Worm (Caenorhabditis elegans): ENCODE measurements around the gene zfp-1.

Gene zfp-1

DNA sequence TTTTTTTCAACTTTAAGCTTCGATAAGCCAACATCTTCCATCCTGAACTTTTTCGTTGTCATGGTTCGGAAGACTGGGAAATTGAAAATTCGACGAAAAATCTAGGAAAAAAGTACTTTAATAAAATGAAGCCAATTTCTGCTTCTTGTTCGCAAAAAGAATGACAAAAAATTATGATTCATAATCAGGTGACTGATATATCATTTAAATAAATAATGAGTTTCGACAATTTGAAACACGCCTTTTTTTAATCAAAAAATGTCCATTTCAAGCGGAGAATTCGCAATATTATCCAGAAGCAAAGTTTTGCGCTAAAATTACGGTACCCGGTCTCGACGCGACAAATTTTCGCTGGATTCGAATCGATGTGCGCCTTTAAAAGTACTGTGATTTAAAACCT is 53.8 kb downstream of the zfp-1 start, which contains the start of gene F44E2.6:
TSS of gene F44E2.6 (minus strand) at position 101 of the 400 bp plus-strand sequence.
- TF ChIP-seq hmbx-1 (tag; optimal IDR thresholded peaks at IDR 0.05), result no peak
- no peak for TF ChIP-seq hnd-1 (tag; optimal IDR thresholded peaks at IDR 0.05)
- no peak for TF ChIP-seq hmg-4 (GFP tag; optimal IDR thresholded peaks at IDR 0.05)
- no peak for TF ChIP-seq pes-1 (GFP tag; IDR thresholded peaks at IDR 0.05)
- TF ChIP-seq tra-4 (tag; optimal IDR thresholded peaks at IDR 0.05), result no peak
- TF ChIP-seq B0310.2 (tag; optimal IDR thresholded peaks at IDR 0.05), result no peak
- no peak for TF ChIP-seq ama-1 (optimal IDR thresholded peaks at IDR 0.05)
- TF ChIP-seq ceh-36 (tag; optimal IDR thresholded peaks at IDR 0.05), result no peak
- no peak for TF ChIP-seq tbx-37 (GFP tag; conservative IDR thresholded peaks at IDR 0.05)
- TF ChIP-seq flt-1 (GFP tag; IDR thresholded peaks at IDR 0.05), result no peak
- TF ChIP-seq ceh-13 (GFP tag; optimal IDR thresholded peaks at IDR 0.05), result no peak
- TF ChIP-seq sea-1 (GFP tag; conservative IDR thresholded peaks at IDR 0.05), result no peak
- no peak for TF ChIP-seq F13C5.2 (tag; optimal IDR thresholded peaks at IDR 0.05)
- no peak for TF ChIP-seq aly-1 (tag; optimal IDR thresholded peaks at IDR 0.05)
- TF ChIP-seq ets-7 (tag; optimal IDR thresholded peaks at IDR 0.05), result no peak
- TF ChIP-seq tbx-11 (GFP tag; IDR thresholded peaks at IDR 0.05), result no peak
- TF ChIP-seq scrt-1 (GFP tag; IDR thresholded peaks at IDR 0.05), result no peak

DNA sequence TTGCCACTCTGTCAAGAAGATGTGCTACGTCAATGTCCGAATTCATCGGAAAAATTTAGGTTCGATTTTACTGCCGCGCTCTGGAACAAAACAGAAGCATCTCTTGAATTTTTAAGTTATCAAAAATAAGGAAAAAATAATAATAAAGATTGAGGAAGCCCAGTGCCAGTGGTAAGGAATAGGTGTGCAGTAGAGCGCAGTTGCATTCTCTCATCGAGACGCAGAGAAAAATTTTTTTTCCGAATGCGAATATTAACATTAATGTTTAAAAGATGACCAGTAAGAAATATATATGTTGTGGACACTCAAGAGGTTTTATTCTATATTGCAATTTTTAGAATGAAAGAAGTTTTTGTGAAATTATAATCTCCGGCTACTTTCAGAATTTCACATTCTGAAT is 56.4 kb downstream of the zfp-1 start:
- no peak for TF ChIP-seq tbx-37 (GFP tag; conservative IDR thresholded peaks at IDR 0.05)
- no peak for TF ChIP-seq scrt-1 (GFP tag; IDR thresholded peaks at IDR 0.05)
- no peak for TF ChIP-seq tbx-11 (GFP tag; IDR thresholded peaks at IDR 0.05)
- TF ChIP-seq aly-1 (tag; optimal IDR thresholded peaks at IDR 0.05), result no peak
- no peak for TF ChIP-seq B0310.2 (tag; optimal IDR thresholded peaks at IDR 0.05)
- TF ChIP-seq F13C5.2 (tag; optimal IDR thresholded peaks at IDR 0.05), result no peak
- no peak for TF ChIP-seq hmg-4 (GFP tag; optimal IDR thresholded peaks at IDR 0.05)
- TF ChIP-seq ets-7 (tag; optimal IDR thresholded peaks at IDR 0.05), result no peak
- no peak for TF ChIP-seq ceh-36 (tag; optimal IDR thresholded peaks at IDR 0.05)
- TF ChIP-seq ceh-13 (GFP tag; optimal IDR thresholded peaks at IDR 0.05), result no peak
- no peak for TF ChIP-seq hmbx-1 (tag; optimal IDR thresholded peaks at IDR 0.05)
- no peak for TF ChIP-seq hnd-1 (tag; optimal IDR thresholded peaks at IDR 0.05)
- no peak for TF ChIP-seq ama-1 (optimal IDR thresholded peaks at IDR 0.05)
- TF ChIP-seq sea-1 (GFP tag; conservative IDR thresholded peaks at IDR 0.05), result no peak
- TF ChIP-seq flt-1 (GFP tag; IDR thresholded peaks at IDR 0.05), result no peak
- TF ChIP-seq tra-4 (tag; optimal IDR thresholded peaks at IDR 0.05), result no peak
- no peak for TF ChIP-seq pes-1 (GFP tag; IDR thresholded peaks at IDR 0.05)

DNA sequence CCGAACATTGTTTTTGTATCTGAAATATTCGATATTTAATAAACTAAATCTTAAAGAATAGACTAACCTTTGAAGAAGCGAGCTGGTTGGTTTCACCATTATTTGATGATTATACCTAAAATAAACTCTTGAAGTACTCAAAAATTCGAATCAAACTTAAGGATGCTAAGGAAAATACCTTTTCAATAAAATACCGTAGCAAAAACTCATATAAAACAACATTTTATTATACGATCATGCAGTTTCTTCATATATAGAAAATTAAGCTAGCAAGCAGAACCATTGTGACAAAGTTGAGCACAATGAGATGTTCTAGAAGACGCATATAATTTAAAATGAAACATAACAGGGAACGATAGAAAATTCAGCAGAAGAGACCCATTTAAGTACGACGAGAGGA is 57.0 kb downstream of the zfp-1 start, which contains the start of gene F44E2.7:
TSS of gene F44E2.7 (minus strand) at position 101 of the 400 bp plus-strand sequence.
- no peak for TF ChIP-seq aly-1 (tag; optimal IDR thresholded peaks at IDR 0.05)
- no peak for TF ChIP-seq hnd-1 (tag; optimal IDR thresholded peaks at IDR 0.05)
- TF ChIP-seq sea-1 (GFP tag; conservative IDR thresholded peaks at IDR 0.05), result no peak
- TF ChIP-seq pes-1 (GFP tag; IDR thresholded peaks at IDR 0.05), result no peak
- no peak for TF ChIP-seq F13C5.2 (tag; optimal IDR thresholded peaks at IDR 0.05)
- no peak for TF ChIP-seq ceh-13 (GFP tag; optimal IDR thresholded peaks at IDR 0.05)
- TF ChIP-seq hmbx-1 (tag; optimal IDR thresholded peaks at IDR 0.05), result no peak
- TF ChIP-seq hmg-4 (GFP tag; optimal IDR thresholded peaks at IDR 0.05), result no peak
- TF ChIP-seq B0310.2 (tag; optimal IDR thresholded peaks at IDR 0.05), result no peak
- TF ChIP-seq ama-1 (optimal IDR thresholded peaks at IDR 0.05), result no peak

DNA sequence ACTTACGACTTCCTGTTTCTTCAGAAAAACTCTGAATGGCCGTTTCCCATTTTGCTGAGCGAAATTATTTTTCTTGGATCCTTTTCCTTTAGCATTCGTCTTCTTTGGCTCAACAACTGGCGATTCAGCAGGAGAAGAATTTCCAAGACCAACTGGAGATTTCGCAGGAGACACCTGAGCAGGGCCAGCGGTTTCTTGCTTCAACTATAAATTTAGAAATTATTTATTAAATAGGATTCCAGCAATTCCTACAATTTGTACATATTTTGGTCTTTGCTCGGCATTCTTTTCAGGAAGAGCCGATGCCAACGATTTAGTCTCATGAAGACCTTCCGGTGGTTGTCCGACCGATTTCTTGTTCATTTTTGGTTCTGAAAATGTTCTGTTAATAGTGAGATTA is 58.2 kb downstream of the zfp-1 start, which contains the start of gene F44E2.8:
TSS of gene F44E2.8 (minus strand) at position 371 of the 400 bp plus-strand sequence.
- TF ChIP-seq scrt-1 (GFP tag; IDR thresholded peaks at IDR 0.05) (no peak), tbx-11 (GFP tag; IDR thresholded peaks at IDR 0.05) (no peak), hmg-4 (GFP tag; optimal IDR thresholded peaks at IDR 0.05) (no peak), ceh-36 (tag; optimal IDR thresholded peaks at IDR 0.05) (no peak)

DNA sequence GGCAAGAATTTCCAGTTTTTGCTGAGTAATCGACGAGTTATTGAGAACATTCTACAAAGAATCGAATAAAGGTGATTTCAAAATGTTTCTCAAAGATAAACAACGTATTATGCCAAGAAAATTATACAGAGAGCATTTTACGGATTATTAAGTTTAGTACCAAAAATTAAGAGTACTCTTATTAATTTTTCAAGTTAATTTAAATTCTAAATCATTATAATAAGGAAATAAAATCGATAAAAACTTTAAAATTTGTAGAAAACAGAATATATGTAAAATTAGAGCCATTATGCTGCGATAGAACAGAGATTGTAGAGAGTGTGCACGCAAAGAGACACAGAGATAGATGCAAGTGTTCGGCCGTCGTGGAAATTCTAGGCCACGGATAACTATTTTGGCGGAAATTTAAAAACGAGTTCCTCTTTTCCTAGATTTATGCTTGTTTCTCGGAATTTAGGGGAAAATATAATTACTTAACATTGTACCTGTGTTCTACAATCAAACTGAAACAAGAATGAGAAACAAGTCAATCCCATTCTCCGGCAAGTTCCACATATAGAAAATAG is 59.2 kb downstream of the zfp-1 start, which contains the start of gene F44E2.9:
TSS of gene F44E2.9 (minus strand) at position 51 of the 566 bp plus-strand sequence.
- TF ChIP-seq ceh-36 (tag; optimal IDR thresholded peaks at IDR 0.05), result no peak
- TF ChIP-seq hmbx-1 (tag; optimal IDR thresholded peaks at IDR 0.05), result no peak
- no peak for TF ChIP-seq B0310.2 (tag; optimal IDR thresholded peaks at IDR 0.05)
- TF ChIP-seq hmg-4 (GFP tag; optimal IDR thresholded peaks at IDR 0.05), result no peak
- TF ChIP-seq ama-1 (optimal IDR thresholded peaks at IDR 0.05), result no peak
- no peak for TF ChIP-seq F13C5.2 (tag; optimal IDR thresholded peaks at IDR 0.05)
- TF ChIP-seq tbx-37 (GFP tag; conservative IDR thresholded peaks at IDR 0.05), result peak; percentile 61

DNA sequence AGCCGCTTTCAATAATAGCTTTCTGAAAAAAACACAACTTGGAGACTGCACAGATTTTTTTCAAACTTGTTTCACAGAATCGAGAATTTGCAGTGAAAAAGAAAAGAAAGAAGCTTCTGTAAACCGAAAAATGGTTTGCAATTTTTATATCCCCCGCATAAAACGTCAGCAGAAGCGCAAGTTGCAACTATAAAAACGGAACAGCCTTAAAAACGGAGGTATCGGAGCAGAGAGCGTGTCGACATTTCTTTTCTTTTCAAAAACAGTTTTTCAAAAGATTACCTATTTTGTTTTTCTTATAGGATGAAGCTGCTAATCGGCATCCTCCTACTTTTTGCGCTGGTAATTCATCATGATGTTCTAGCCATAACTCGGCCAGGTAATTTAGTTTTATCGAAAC is 60.6 kb downstream of the zfp-1 start, which contains the start of gene plg-1:
TSS of gene plg-1 (plus strand) at position 301 of the 400 bp plus-strand sequence.
- TF ChIP-seq flt-1 (GFP tag; IDR thresholded peaks at IDR 0.05) (no peak), tra-4 (tag; optimal IDR thresholded peaks at IDR 0.05) (no peak), tbx-11 (GFP tag; IDR thresholded peaks at IDR 0.05) (no peak), B0310.2 (tag; optimal IDR thresholded peaks at IDR 0.05) (no peak), hmg-4 (GFP tag; optimal IDR thresholded peaks at IDR 0.05) (no peak)

Measured in whole organism, early embryonic.